Fruit fly (Drosophila melanogaster) whole organism, embryonic: Measurements from ENCODE around the gene CG46307.

Experiments
- Adf1 ChIP-seq: fragments of 200-800 bp; sonication (Bioruptor generic); IDR thresholded peaks from 2 replicates; pipeline ENCODE4 v1.3.6; 2022; ENCODE audit warnings: missing biosample characterization, missing genetic modification characterization
- Atf3 ChIP-seq: fragments of 200-800 bp; sonication (Bioruptor generic); optimal IDR thresholded peaks from 3 replicates; lab custom pipeline; 2016; ENCODE audit warnings: missing biosample characterization, missing genetic modification characterization
- Awh ChIP-seq: fragments of 200-800 bp; sonication (Bioruptor generic); IDR thresholded peaks from 2 replicates; pipeline ENCODE4, ENCODE4 v1.3.6; 2022; ENCODE audit warnings: missing biosample characterization, missing genetic modification characterization
- B-H2 ChIP-seq: fragments of 200-800 bp; sonication (Bioruptor generic); optimal IDR thresholded peaks from 2 replicates; lab custom pipeline; 2018; ENCODE audit warnings: missing biosample characterization, mild to moderate bottlenecking, missing genetic modification characterization
- CG12071 ChIP-seq: fragments of 200-800 bp; sonication (Bioruptor generic); optimal IDR thresholded peaks from 3 replicates; lab custom pipeline; 2018; ENCODE audit warnings: missing biosample characterization, mild to moderate bottlenecking, missing genetic modification characterization
- CG12104 ChIP-seq: fragments of 200-800 bp; sonication (Bioruptor generic); optimal IDR thresholded peaks from 3 replicates; lab custom pipeline; 2016; ENCODE audit warnings: missing biosample characterization, missing genetic modification characterization
- CG13296 ChIP-seq: fragments of 200-800 bp; sonication (Bioruptor generic); optimal IDR thresholded peaks from 3 replicates; lab custom pipeline; 2018; ENCODE audit warnings: missing biosample characterization, mild to moderate bottlenecking, missing genetic modification characterization
- CG13894 ChIP-seq: fragments of 200-800 bp; sonication (Bioruptor generic); optimal IDR thresholded peaks from 3 replicates; lab custom pipeline; 2018; ENCODE audit warnings: missing biosample characterization, mild to moderate bottlenecking, missing genetic modification characterization, moderate library complexity
- CG15601 ChIP-seq: fragments of 200-800 bp; sonication (Bioruptor generic); optimal IDR thresholded peaks from 3 replicates; lab custom pipeline; 2019; ENCODE audit warnings: missing biosample characterization, mild to moderate bottlenecking, missing genetic modification characterization, moderate library complexity
- CG17359 ChIP-seq: fragments of 200-800 bp; sonication (Bioruptor generic); optimal IDR thresholded peaks from 3 replicates; lab custom pipeline; 2018; ENCODE audit warnings: missing biosample characterization, mild to moderate bottlenecking, missing genetic modification characterization, moderate library complexity
- CG17612 ChIP-seq: fragments of 200-800 bp; sonication (Bioruptor generic); IDR thresholded peaks from 2 replicates; pipeline ENCODE4 v1.3.6; 2022; ENCODE audit warnings: missing biosample characterization, missing genetic modification characterization
- CG18476 ChIP-seq: fragments of 200-800 bp; sonication (Bioruptor generic); optimal IDR thresholded peaks from 2 replicates; lab custom pipeline; 2016; ENCODE audit warnings: missing biosample characterization, mild to moderate bottlenecking, missing genetic modification characterization
- CG2116 ChIP-seq: fragments of 200-800 bp; sonication (Bioruptor generic); optimal IDR thresholded peaks from 3 replicates; lab custom pipeline; 2018; ENCODE audit warnings: missing biosample characterization, mild to moderate bottlenecking, missing genetic modification characterization
- CG2678 ChIP-seq: fragments of 200-800 bp; sonication (Bioruptor generic); optimal IDR thresholded peaks from 3 replicates; lab custom pipeline; 2019; ENCODE audit warnings: missing biosample characterization, mild to moderate bottlenecking, missing genetic modification characterization, moderate library complexity
- CG33213 ChIP-seq: fragments of 200-800 bp; sonication (Bioruptor generic); optimal IDR thresholded peaks from 3 replicates; lab custom pipeline; 2016; ENCODE audit warnings: missing biosample characterization, missing genetic modification characterization
- CG4730 ChIP-seq: fragments of 200-800 bp; sonication (Bioruptor generic); IDR thresholded peaks from 2 replicates; pipeline ENCODE4 v1.3.6; 2022; ENCODE audit warnings: missing biosample characterization, missing genetic modification characterization
- CG7987 ChIP-seq: fragments of 200-800 bp; sonication (Bioruptor generic); optimal IDR thresholded peaks from 2 replicates; lab custom pipeline; 2018; ENCODE audit warnings: missing biosample characterization, mild to moderate bottlenecking, missing genetic modification characterization, moderate library complexity
- CG8290 ChIP-seq, 3 experiments: fragments of 200-800 bp; sonication (Bioruptor generic); optimal IDR thresholded peaks; 2 replicates each; lab custom pipeline; 2016 to 2019; ENCODE audit warnings: missing biosample characterization in 3 of 3, missing genetic modification characterization in 3 of 3, mild to moderate bottlenecking in 2 of 3, moderate library complexity in 1 of 3
- Dbx ChIP-seq: fragments of 200-800 bp; sonication (Bioruptor generic); IDR thresholded peaks from 3 replicates; pipeline ENCODE4 v1.3.6; 2022; ENCODE audit warnings: missing biosample characterization, missing genetic modification characterization
- Deaf1 ChIP-seq: fragments of 200-800 bp; optimal IDR thresholded peaks from 3 replicates; lab custom pipeline; 2019; ENCODE audit warnings: missing biosample characterization, mild to moderate bottlenecking, missing genetic modification characterization, moderate library complexity
- Doc2 ChIP-seq: fragments of 200-800 bp; sonication (Bioruptor generic); IDR thresholded peaks from 2 replicates; pipeline ENCODE4 v1.3.6; 2022; ENCODE audit warnings: missing biosample characterization, missing genetic modification characterization
- Drgx ChIP-seq: fragments of 200-800 bp; sonication (Bioruptor generic); IDR thresholded peaks from 2 replicates; pipeline ENCODE4 v1.3.6; 2022; ENCODE audit warnings: missing biosample characterization, missing genetic modification characterization
- Fer1 ChIP-seq: fragments of 200-800 bp; sonication (Bioruptor generic); optimal IDR thresholded peaks from 2 replicates; lab custom pipeline; 2017; ENCODE audit warnings: missing biosample characterization, mild to moderate bottlenecking, missing genetic modification characterization
- HLH54F ChIP-seq: fragments of 200-800 bp; sonication (Bioruptor generic); optimal IDR thresholded peaks from 3 replicates; lab custom pipeline; 2016; ENCODE audit warnings: missing biosample characterization, missing genetic modification characterization
- Hr51 ChIP-seq, 2 experiments: fragments of 200-800 bp; sonication (Bioruptor generic); optimal IDR thresholded peaks; 2 replicates in 1 of 2; 3 replicates in 1 of 2; lab custom pipeline; 2016 to 2018; ENCODE audit warnings: missing biosample characterization in 2 of 2, missing genetic modification characterization in 2 of 2, mild to moderate bottlenecking in 1 of 2, moderate library complexity in 1 of 2
- Lpt ChIP-seq: fragments of >200 bp; optimal IDR thresholded peaks from 2 replicates; lab custom pipeline; 2018; ENCODE audit warnings: missing biosample characterization, missing genetic modification characterization
- MTF-1 ChIP-seq: fragments of 200-800 bp; sonication (Bioruptor generic); optimal IDR thresholded peaks from 2 replicates; lab custom pipeline; 2018; ENCODE audit warnings: missing biosample characterization, mild to moderate bottlenecking, missing genetic modification characterization, borderline replicate concordance
- Med ChIP-seq: fragments of 200-800 bp; sonication (Bioruptor generic); peaks from one replicate; lab custom pipeline; 2016; ENCODE audit warnings: missing biosample characterization, missing genetic modification characterization, mild to moderate bottlenecking, inconsistent platforms, moderate library complexity
- Rx ChIP-seq: fragments of 200-800 bp; sonication (Bioruptor generic); IDR thresholded peaks from 2 replicates; pipeline ENCODE4 v1.3.6; 2022; ENCODE audit warnings: missing biosample characterization, missing genetic modification characterization
- Xbp1 ChIP-seq: fragments of 200-800 bp; sonication (Bioruptor generic); optimal IDR thresholded peaks from 3 replicates; lab custom pipeline; 2016; ENCODE audit warnings: missing biosample characterization, mild to moderate bottlenecking, missing genetic modification characterization
- ab ChIP-seq: fragments of 200-800 bp; sonication (Bioruptor generic); optimal IDR thresholded peaks from 2 replicates; lab custom pipeline; 2016; ENCODE audit warnings: missing biosample characterization, missing genetic modification characterization
- abd-A ChIP-seq: fragments of 200-800 bp; sonication (Bioruptor generic); optimal IDR thresholded peaks from 3 replicates; lab custom pipeline; 2019; ENCODE audit warnings: missing biosample characterization, mild to moderate bottlenecking, missing genetic modification characterization, moderate library complexity
- br ChIP-seq: fragments of >200 bp; optimal IDR thresholded peaks from 2 replicates; lab custom pipeline; 2017
- chif ChIP-seq, 2 experiments: fragments of 200-800 bp; sonication (Bioruptor generic); optimal IDR thresholded peaks; 3 replicates each; lab custom pipeline; 2016; ENCODE audit warnings: missing biosample characterization in 2 of 2, missing genetic modification characterization in 2 of 2
- chinmo ChIP-seq: fragments of 200-800 bp; sonication (Bioruptor generic); IDR thresholded peaks from 4 replicates; pipeline ENCODE4 v1.3.6; 2022; ENCODE audit warnings: missing biosample characterization, missing genetic modification characterization; ENCODE audit not compliant: partially characterized antibody
- chn ChIP-seq: fragments of 200-800 bp; sonication (Bioruptor generic); optimal IDR thresholded peaks from 2 replicates; lab custom pipeline; 2016; ENCODE audit warnings: missing biosample characterization, missing genetic modification characterization
- ci ChIP-seq: fragments of 200-800 bp; sonication (Bioruptor generic); IDR thresholded peaks from 3 replicates; pipeline ENCODE4 v1.3.6; 2022; ENCODE audit warnings: missing biosample characterization, missing genetic modification characterization
- gro ChIP-seq: fragments of 200-800 bp; sonication (Bioruptor generic); optimal IDR thresholded peaks from 2 replicates; lab custom pipeline; 2016; ENCODE audit warnings: missing biosample characterization, missing genetic modification characterization
- lab ChIP-seq: fragments of 200-800 bp; sonication (Bioruptor generic); optimal IDR thresholded peaks from 3 replicates; lab custom pipeline; 2017; ENCODE audit warnings: missing biosample characterization, missing genetic modification characterization, mild to moderate bottlenecking, moderate library complexity, missing genetic modification reagents
- lilli ChIP-seq: fragments of 200-800 bp; sonication (Bioruptor generic); optimal IDR thresholded peaks from 3 replicates; lab custom pipeline; 2016; ENCODE audit warnings: missing biosample characterization, missing genetic modification characterization
- oc ChIP-seq: fragments of 200-800 bp; sonication (Bioruptor generic); optimal IDR thresholded peaks from 2 replicates; lab custom pipeline; 2018; ENCODE audit warnings: missing biosample characterization, mild to moderate bottlenecking, missing genetic modification characterization, moderate library complexity
- onecut ChIP-seq: fragments of 200-800 bp; sonication (Bioruptor generic); IDR thresholded peaks from 2 replicates; pipeline ENCODE4 v1.3.6; 2022; ENCODE audit warnings: missing biosample characterization, missing genetic modification characterization
- pho ChIP-seq: fragments of 200-800 bp; sonication (Bioruptor generic); optimal IDR thresholded peaks from 2 replicates; lab custom pipeline; 2016; ENCODE audit warnings: missing biosample characterization, missing genetic modification characterization
- sc ChIP-seq, 3 experiments: fragments of >200 bp in 2 of 3; fragments of 200-800 bp in 1 of 3; sonication (Bioruptor generic) in 1 of 3; optimal IDR thresholded peaks; 2 replicates in 2 of 3; 3 replicates in 1 of 3; lab custom pipeline; 2017; ENCODE audit warnings: mild to moderate bottlenecking in 1 of 3, missing biosample characterization in 1 of 3, missing genetic modification characterization in 1 of 3, missing genetic modification reagents in 1 of 3
- sens ChIP-seq: fragments of 200-800 bp; sonication (Bioruptor generic); peaks from one replicate; lab custom pipeline; 2016; ENCODE audit warnings: missing biosample characterization, missing genetic modification characterization
- stc ChIP-seq: fragments of 200-800 bp; sonication (Bioruptor generic); IDR thresholded peaks from 2 replicates; pipeline ENCODE4 v1.3.6; 2022; ENCODE audit warnings: missing biosample characterization, missing genetic modification characterization
- tna ChIP-seq: fragments of 200-800 bp; sonication (Bioruptor generic); IDR thresholded peaks from 2 replicates; pipeline ENCODE4 v1.3.6; 2022; ENCODE audit warnings: missing biosample characterization, missing genetic modification characterization; ENCODE audit not compliant: partially characterized antibody
- trem ChIP-seq: fragments of 200-800 bp; optimal IDR thresholded peaks from 3 replicates; lab custom pipeline; 2019; ENCODE audit warnings: missing biosample characterization, mild to moderate bottlenecking, missing genetic modification characterization, moderate library complexity

CG46307 gene

dm6 chr2L:21062611-21063010 is 41.8 kb upstream of the CG46307 start (continued):
- TF ChIP-seq CG17359 (tag; lab: Kevin White, UChicago) (peak; percentile 12), CG8290 (GFP tag; optimal IDR thresholded peaks at IDR 0.05; lab: Kevin White, UChicago) (no peak), CG8290 (tag; optimal IDR thresholded peaks at IDR 0.05; lab: Kevin White, UChicago) (peak in 1 of 2 experiments; percentile 21), Med (GFP tag; lab: Kevin White, UChicago) (peak; percentile 66), Fer1 (GFP tag; lab: Kevin White, UChicago) (peak; percentile 11), CG12071 (GFP tag; lab: Kevin White, UChicago) (peak; percentile 34), B-H2 (no peak), lab (peak; percentile 45), chif (GFP tag; optimal IDR thresholded peaks at IDR 0.05; lab: Kevin White, UChicago) (no peak), onecut (GFP tag; lab: Robert Waterston, UW) (0 out of 2 replicates have a peak, but pooled peaks have one; percentile 14), CG2116 (GFP tag; lab: Kevin White, UChicago) (no peak), Lpt (GFP tag; lab: Kevin White, UChicago) (no peak), chinmo (GFP tag; lab: Robert Waterston, UW) (0 out of 4 replicates have a peak, but pooled peaks have one; percentile 63), sc (optimal IDR thresholded peaks at IDR 0.05; lab: Kevin White, UChicago) (no peak), sc (GFP tag; optimal IDR thresholded peaks at IDR 0.05; lab: Kevin White, UChicago) (no peak), HLH54F (no peak), CG13894 (peak; percentile 78), ci (GFP tag; lab: Robert Waterston, UW) (peak; percentile 51; the same call in 1 of the 3 replicates), trem (tag; lab: Kevin White, UChicago) (no peak), CG15601 (tag; lab: Kevin White, UChicago) (no peak), Doc2 (no peak), abd-A (tag; lab: Kevin White, UChicago) (peak; percentile 14), Dbx (GFP tag; lab: Robert Waterston, UW) (peak; percentile 30; the same call in 1 of the 3 replicates), pho (no peak), Awh (peak; percentile 46; the same call in 1 of the 2 replicates), CG2678 (tag; lab: Kevin White, UChicago) (peak; percentile 41), CG7987 (GFP tag; lab: Kevin White, UChicago) (peak; percentile 13)

DNA sequence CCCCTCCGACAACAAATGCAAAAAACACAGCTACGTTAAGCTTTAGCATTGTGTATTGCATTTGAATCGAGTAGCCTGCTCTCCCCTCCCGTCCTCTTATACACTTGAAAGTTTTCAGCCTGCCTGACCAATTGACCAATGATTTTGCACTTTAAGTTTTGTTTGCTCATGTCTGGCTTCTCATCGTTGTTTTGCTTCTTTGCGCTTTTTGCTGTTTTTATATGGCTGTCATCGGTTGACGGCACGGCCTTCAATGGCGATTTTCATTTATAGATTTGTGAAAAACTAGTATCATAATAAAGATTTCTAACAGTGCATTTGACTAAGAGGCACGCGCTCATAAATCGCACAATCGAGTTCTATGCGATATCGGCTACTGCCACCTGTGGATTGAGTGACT is 38.5 kb upstream of the CG46307 start:
- TF ChIP-seq CG13296 (no peak), Drgx (GFP tag; lab: Robert Waterston, UW) (peak; percentile 40), sens (peak; percentile 71)

DNA sequence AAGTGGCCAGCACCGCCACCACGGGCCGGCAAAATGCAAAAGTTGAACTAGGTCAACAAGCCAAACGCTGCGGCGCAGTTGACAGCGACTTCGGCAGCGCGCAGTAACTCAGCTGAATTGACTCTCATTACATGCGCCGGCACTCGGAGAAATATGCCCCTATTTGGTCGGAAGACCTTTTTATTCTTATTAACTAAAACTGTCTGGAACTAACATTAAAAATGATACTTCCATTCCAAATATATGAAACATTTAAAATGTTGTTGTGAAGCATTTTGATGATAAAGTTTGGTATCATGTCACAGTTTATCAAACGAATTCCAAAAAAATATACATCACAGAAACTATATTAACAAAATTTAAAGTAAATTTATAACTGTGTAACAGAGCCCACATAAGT is 37.2 kb upstream of the CG46307 start:
- TF ChIP-seq ab (GFP tag; lab: Kevin White, UChicago) = no peak
- TF ChIP-seq Drgx (GFP tag; lab: Robert Waterston, UW) = peak; percentile 53; the same call in 1 of the 2 replicates
- no peak for TF ChIP-seq CG4730
- TF ChIP-seq Atf3 = no peak
- peak in 1 of 2 experiments; percentile 13 for TF ChIP-seq Hr51 (GFP tag; optimal IDR thresholded peaks at IDR 0.05; lab: Kevin White, UChicago)
- no peak for TF ChIP-seq stc (GFP tag; lab: Robert Waterston, UW)
- no peak for TF ChIP-seq oc (tag; lab: Kevin White, UChicago)
- no peak for TF ChIP-seq CG12104 (GFP tag; lab: Kevin White, UChicago)

DNA sequence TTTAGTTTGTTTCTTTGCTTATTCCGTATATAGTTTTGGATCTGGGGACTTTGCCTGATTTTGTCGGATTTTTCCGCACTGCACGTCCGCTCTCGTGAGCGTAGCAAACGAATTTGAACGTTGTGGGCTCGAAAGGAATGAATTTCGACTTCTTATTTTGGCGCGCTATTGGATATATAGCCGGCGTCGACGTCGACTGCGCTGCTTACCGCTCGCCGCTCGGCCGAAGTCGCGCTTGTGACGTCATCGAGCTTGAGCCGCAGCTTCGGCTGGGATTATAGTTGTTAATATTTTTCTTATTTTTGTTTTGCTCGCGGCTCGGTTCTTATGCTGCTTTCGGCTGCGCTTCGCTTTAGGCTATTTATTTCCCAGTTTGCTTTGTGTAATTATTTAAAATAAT is 34.6 kb upstream of the CG46307 start:
- TF ChIP-seq Rx (GFP tag; lab: Robert Waterston, UW) (no peak), gro (no peak), Adf1 (peak; percentile 84), chn (no peak), CG33213 (GFP tag; lab: Kevin White, UChicago) (no peak), tna (no peak), br (lab: Kevin White, UChicago) (no peak), Deaf1 (peak; percentile 69), sens (no peak), MTF-1 (GFP tag; lab: Kevin White, UChicago) (no peak), CG17612 (GFP tag; lab: Robert Waterston, UW) (no peak), Xbp1 (GFP tag; lab: Kevin White, UChicago) (no peak), CG18476 (GFP tag; lab: Kevin White, UChicago) (no peak), lilli (GFP tag; lab: Kevin White, UChicago) (no peak)
